Worm (Caenorhabditis elegans): Measurements from ENCODE around the gene E02H4.8.

The E02H4.8 gene

ce11 chrX:14244493-14244892 is 18.9 kb downstream of the E02H4.8 start:
- TF ChIP-seq ref-1 (GFP tag; conservative IDR thresholded peaks at IDR 0.05) = no peak
- TF ChIP-seq cog-1 (tag; optimal IDR thresholded peaks at IDR 0.05) = no peak
- TF ChIP-seq med-1 (GFP tag; optimal IDR thresholded peaks at IDR 0.05; ENCODE audit: insufficient read depth) = no peak
- TF ChIP-seq flt-1 (GFP tag; IDR thresholded peaks at IDR 0.05) = no peak
- TF ChIP-seq ztf-29 (GFP tag; IDR thresholded peaks at IDR 0.05) = no peak
- TF ChIP-seq T22C8.4 (GFP tag; IDR thresholded peaks at IDR 0.05) = no peak
- no peak for TF ChIP-seq tab-1 (GFP tag; IDR thresholded peaks at IDR 0.05)
- no peak for TF ChIP-seq klf-2 (GFP tag; conservative IDR thresholded peaks at IDR 0.05)
- TF ChIP-seq ztf-23 (GFP tag; IDR thresholded peaks at IDR 0.05) = no peak

ce11 chrX:14243345-14243961 is 19.9 kb downstream of the E02H4.8 start, which contains the start of gene K04C1.3:
K04C1.3 (minus strand) TSS chrX:14243395.
- TF ChIP-seq med-1 (GFP tag; optimal IDR thresholded peaks at IDR 0.05; ENCODE audit: insufficient read depth) (no peak), ztf-29 (GFP tag; IDR thresholded peaks at IDR 0.05) (no peak), ref-1 (GFP tag; conservative IDR thresholded peaks at IDR 0.05) (no peak), klf-2 (GFP tag; conservative IDR thresholded peaks at IDR 0.05) (no peak), cog-1 (tag; optimal IDR thresholded peaks at IDR 0.05) (no peak), tab-1 (GFP tag; IDR thresholded peaks at IDR 0.05) (no peak), T22C8.4 (GFP tag; IDR thresholded peaks at IDR 0.05) (no peak), ztf-23 (GFP tag; IDR thresholded peaks at IDR 0.05) (no peak), flt-1 (GFP tag; IDR thresholded peaks at IDR 0.05) (no peak)

DNA sequence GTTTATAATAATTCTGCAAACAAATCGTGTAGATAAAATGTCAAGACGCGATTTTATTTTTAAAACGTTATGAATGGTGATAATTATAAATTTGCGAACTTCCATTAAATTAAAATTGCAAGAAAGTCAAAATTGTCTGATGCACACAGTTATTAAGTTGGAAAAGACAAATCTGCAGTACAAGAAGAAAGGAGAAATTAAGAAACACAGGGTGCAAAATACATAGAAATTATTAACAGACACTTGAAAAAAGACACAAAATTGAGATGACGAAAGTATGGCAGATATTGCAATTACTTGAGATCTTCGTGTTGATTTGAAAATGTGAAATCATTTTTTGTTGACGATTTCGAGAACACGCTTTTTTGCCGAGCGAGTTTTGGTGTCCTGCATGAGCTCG is 21.8 kb downstream of the E02H4.8 start:
- no peak for TF ChIP-seq flt-1 (GFP tag; IDR thresholded peaks at IDR 0.05)
- no peak for TF ChIP-seq cog-1 (tag; optimal IDR thresholded peaks at IDR 0.05)
- TF ChIP-seq ztf-29 (GFP tag; IDR thresholded peaks at IDR 0.05) = no peak
- TF ChIP-seq tab-1 (GFP tag; IDR thresholded peaks at IDR 0.05) = no peak
- no peak for TF ChIP-seq klf-2 (GFP tag; conservative IDR thresholded peaks at IDR 0.05)
- no peak for TF ChIP-seq med-1 (GFP tag; optimal IDR thresholded peaks at IDR 0.05; ENCODE audit: insufficient read depth)
- no peak for TF ChIP-seq T22C8.4 (GFP tag; IDR thresholded peaks at IDR 0.05)
- no peak for TF ChIP-seq ztf-23 (GFP tag; IDR thresholded peaks at IDR 0.05)
- no peak for TF ChIP-seq ref-1 (GFP tag; conservative IDR thresholded peaks at IDR 0.05)

DNA sequence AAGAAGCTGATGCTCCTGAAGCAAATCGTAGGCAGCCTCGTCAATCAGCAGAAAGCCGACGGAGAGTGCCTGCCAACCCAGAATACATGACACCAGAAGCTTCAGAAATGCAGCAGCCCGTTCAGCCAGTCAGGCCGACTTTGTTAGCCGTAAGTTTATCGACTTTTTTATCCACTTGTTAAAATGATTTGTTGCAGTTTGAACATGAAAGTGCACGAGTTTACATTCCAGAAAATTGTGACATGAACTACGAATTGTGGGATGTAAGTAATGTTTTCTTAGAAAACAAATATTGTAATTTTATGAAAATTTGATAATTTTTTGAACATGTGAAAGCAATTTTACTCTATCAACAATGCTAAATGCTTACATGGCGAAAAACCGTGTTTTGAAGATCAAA is 23.2 kb downstream of the E02H4.8 start:
- no peak for TF ChIP-seq ref-1 (GFP tag; conservative IDR thresholded peaks at IDR 0.05)
- no peak for TF ChIP-seq tab-1 (GFP tag; IDR thresholded peaks at IDR 0.05)
- no peak for TF ChIP-seq ztf-29 (GFP tag; IDR thresholded peaks at IDR 0.05)
- no peak for TF ChIP-seq klf-2 (GFP tag; conservative IDR thresholded peaks at IDR 0.05)

DNA sequence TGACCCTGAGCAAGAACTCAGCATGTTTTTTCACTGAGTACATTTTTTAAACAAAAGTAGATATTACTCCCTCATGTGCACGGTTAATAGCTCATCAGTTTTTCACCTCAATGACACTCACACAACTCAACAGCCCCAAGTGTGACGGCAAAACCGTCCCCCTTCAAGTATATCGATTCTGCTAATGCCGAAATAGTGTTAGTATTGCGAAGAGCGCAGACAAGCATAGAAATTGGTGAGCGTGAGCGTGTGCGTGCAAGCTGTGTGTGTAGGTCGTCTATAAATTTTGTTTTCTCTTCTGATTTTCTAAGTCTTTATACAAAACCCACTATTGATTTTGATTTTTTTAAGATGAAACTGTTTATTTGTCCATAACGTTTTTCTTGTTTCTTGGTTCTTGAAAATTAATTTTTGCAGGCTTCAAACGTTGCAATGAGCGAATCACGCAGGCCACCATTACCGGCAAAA is 25.0 kb downstream of the E02H4.8 start, which contains the start of gene K04C1.2:
TSS of gene K04C1.2 (plus strand) at position 418 of the 468 bp plus-strand sequence.
- no peak for TF ChIP-seq med-1 (GFP tag; optimal IDR thresholded peaks at IDR 0.05; ENCODE audit: insufficient read depth)
- TF ChIP-seq flt-1 (GFP tag; IDR thresholded peaks at IDR 0.05) = 0 out of 2 replicates have a peak, but pooled peaks have one; percentile 29
- peak; percentile 77 for TF ChIP-seq T22C8.4 (GFP tag; IDR thresholded peaks at IDR 0.05)

- TF ChIP-seq flt-1 (GFP tag; IDR thresholded peaks at IDR 0.05) (no peak), tab-1 (GFP tag; IDR thresholded peaks at IDR 0.05) (0 out of 2 replicates have a peak, but pooled peaks have one; percentile 21)
These were observed 27.1 kb downstream of the E02H4.8 start for ce11 chrX:14236121-14236824.

- TF ChIP-seq flt-1 (GFP tag; IDR thresholded peaks at IDR 0.05) (no peak), T22C8.4 (GFP tag; IDR thresholded peaks at IDR 0.05) (no peak), ztf-23 (GFP tag; IDR thresholded peaks at IDR 0.05) (no peak), med-1 (GFP tag; optimal IDR thresholded peaks at IDR 0.05; ENCODE audit: insufficient read depth) (no peak), cog-1 (tag; optimal IDR thresholded peaks at IDR 0.05) (no peak), tab-1 (GFP tag; IDR thresholded peaks at IDR 0.05) (no peak), ztf-29 (GFP tag; IDR thresholded peaks at IDR 0.05) (no peak)
These were observed 28.4 kb downstream of the E02H4.8 start, which contains the start of gene srg-37 for ce11 chrX:14234932-14235331. srg-37 (minus strand) TSS chrX:14235032.

- no peak for TF ChIP-seq T22C8.4 (GFP tag; IDR thresholded peaks at IDR 0.05)
- no peak for TF ChIP-seq med-1 (GFP tag; optimal IDR thresholded peaks at IDR 0.05; ENCODE audit: insufficient read depth)
- TF ChIP-seq ref-1 (GFP tag; conservative IDR thresholded peaks at IDR 0.05) = no peak
- no peak for TF ChIP-seq cog-1 (tag; optimal IDR thresholded peaks at IDR 0.05)
- TF ChIP-seq klf-2 (GFP tag; conservative IDR thresholded peaks at IDR 0.05) = no peak
- TF ChIP-seq flt-1 (GFP tag; IDR thresholded peaks at IDR 0.05) = no peak
- no peak for TF ChIP-seq ztf-23 (GFP tag; IDR thresholded peaks at IDR 0.05)
- TF ChIP-seq tab-1 (GFP tag; IDR thresholded peaks at IDR 0.05) = no peak
- no peak for TF ChIP-seq ztf-29 (GFP tag; IDR thresholded peaks at IDR 0.05)
These were observed 29.0 kb downstream of the E02H4.8 start, which contains the start of gene srg-36 for ce11 chrX:14234366-14234765. srg-36 (minus strand) TSS chrX:14234466.

- no peak for TF ChIP-seq ztf-23 (GFP tag; IDR thresholded peaks at IDR 0.05)
- no peak for TF ChIP-seq flt-1 (GFP tag; IDR thresholded peaks at IDR 0.05)
- no peak for TF ChIP-seq ref-1 (GFP tag; conservative IDR thresholded peaks at IDR 0.05)
- no peak for TF ChIP-seq T22C8.4 (GFP tag; IDR thresholded peaks at IDR 0.05)
- no peak for TF ChIP-seq klf-2 (GFP tag; conservative IDR thresholded peaks at IDR 0.05)
- TF ChIP-seq tab-1 (GFP tag; IDR thresholded peaks at IDR 0.05) = no peak
- TF ChIP-seq cog-1 (tag; optimal IDR thresholded peaks at IDR 0.05) = no peak
These were observed 31.4 kb downstream of the E02H4.8 start for ce11 chrX:14231987-14232386.

ce11 chrX:14228764-14229163 is 34.6 kb downstream of the E02H4.8 start:
- peak; percentile 72; the same call in 1 of the 2 replicates for TF ChIP-seq tab-1 (GFP tag; IDR thresholded peaks at IDR 0.05)
- TF ChIP-seq ztf-23 (GFP tag; IDR thresholded peaks at IDR 0.05) = no peak
- TF ChIP-seq ref-1 (GFP tag; conservative IDR thresholded peaks at IDR 0.05) = no peak
- peak; percentile 84 for TF ChIP-seq flt-1 (GFP tag; IDR thresholded peaks at IDR 0.05)
- TF ChIP-seq T22C8.4 (GFP tag; IDR thresholded peaks at IDR 0.05) = 0 out of 2 replicates have a peak, but pooled peaks have one; percentile 17
- TF ChIP-seq med-1 (GFP tag; optimal IDR thresholded peaks at IDR 0.05; ENCODE audit: insufficient read depth) = peak; percentile 13
